Fruit fly (Drosophila melanogaster): Measurements from ENCODE around the gene Flad1.

Flad1 gene

DNA sequence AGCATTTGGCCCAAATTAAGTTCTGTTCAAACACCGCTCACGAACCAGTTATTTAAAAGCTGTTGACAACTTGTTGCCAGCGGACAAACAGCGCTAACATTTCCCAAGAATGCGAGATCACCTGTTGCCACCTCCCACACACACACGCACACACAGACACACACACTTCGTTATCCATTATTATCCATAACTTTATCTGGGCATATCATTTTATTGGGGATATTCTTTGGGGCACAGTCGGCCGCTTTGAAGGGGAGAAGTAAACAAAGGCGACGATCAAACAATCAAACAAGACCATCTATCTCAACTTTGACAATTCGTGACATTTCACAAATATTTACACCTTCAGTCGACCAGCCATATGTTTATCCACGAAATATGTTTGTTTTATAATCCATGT, 14.2 kb downstream of the Flad1 start:
- no peak for TF ChIP-seq CG3032 (tag; optimal IDR thresholded peaks at IDR 0.05)
- peak; percentile 78 for TF ChIP-seq fkh (GFP tag; optimal IDR thresholded peaks at IDR 0.05)
- TF ChIP-seq svp (GFP tag) = no peak

DNA sequence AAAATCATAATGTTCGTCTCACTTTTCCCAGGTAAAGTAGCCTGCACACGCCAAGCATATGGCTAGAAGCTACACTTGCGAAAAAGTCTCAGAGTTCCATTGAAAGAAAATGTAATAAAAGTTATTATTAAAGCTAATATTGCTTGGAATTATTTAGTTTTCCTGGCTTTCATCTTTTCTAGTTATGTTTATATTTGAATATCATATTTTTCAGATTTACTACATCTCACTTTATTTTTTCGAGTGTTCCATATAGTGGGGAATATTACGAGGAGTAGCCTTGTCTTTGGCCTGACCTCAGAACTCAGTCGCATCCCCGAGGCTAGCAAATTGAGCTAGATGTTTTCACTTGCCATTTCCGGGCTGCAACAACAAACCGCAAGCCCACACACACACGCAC, 15.8 kb downstream of the Flad1 start:
- TF ChIP-seq CG6792 (GFP tag; optimal IDR thresholded peaks at IDR 0.05) (no peak), svp (GFP tag) (peak; percentile 12), eg (GFP tag; IDR thresholded peaks at IDR 0.05) (0 out of 3 replicates have a peak, but pooled peaks have one; percentile 25)

DNA sequence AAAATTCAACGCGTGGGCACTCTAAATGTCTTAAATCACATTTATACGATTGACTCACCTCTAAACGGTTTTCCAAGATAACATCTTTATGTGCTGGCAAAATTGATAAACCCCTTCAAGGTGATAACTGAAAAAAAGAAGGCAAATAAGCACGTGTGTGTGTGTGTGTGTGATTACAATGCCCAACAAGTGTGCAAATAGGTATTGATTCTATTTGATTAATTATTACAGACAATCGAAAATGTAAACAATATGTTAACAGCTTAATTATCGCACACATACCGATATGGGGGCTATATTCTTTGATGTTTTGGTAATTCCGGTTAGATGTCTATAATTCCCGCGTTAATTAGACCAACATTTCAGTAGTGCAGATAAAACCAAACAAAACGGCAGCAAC, 16.8 kb downstream of the Flad1 start:
- TF ChIP-seq CG6808 (GFP tag; optimal IDR thresholded peaks at IDR 0.05) (no peak), CG11762 (GFP tag; optimal IDR thresholded peaks at IDR 0.05; ENCODE audit: insufficient read depth) (no peak), fkh (GFP tag; optimal IDR thresholded peaks at IDR 0.05) (peak; percentile 43), ss (GFP tag; optimal IDR thresholded peaks at IDR 0.05) (no peak)

DNA sequence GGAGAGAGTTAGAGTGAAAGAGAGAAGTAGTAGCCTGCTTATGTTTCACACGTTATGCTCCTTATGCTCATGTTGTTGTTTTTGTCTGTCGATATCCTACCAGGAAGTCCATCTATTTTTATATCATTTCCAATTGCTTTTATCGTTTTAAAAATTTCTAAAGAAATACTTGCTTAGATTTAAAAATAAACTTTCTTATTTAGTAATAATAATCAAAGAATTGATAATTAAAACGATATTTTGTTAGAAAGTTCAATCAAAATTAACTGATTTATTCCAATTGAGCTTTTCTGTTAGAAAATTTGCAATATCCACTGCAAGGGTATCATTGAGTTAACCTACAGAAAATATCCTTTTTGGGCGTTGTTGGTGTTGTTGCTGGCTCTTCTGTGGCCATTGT, 33.5 kb downstream of the Flad1 start:
- TF ChIP-seq CG8632 (GFP tag; optimal IDR thresholded peaks at IDR 0.05) (no peak), Eip93F (GFP tag; optimal IDR thresholded peaks at IDR 0.05) (no peak), Met (GFP tag; optimal IDR thresholded peaks at IDR 0.05) (no peak), CG6163 (GFP tag; IDR thresholded peaks at IDR 0.05) (no peak), vri (GFP tag; optimal IDR thresholded peaks at IDR 0.05) (no peak), acj6 (GFP tag; optimal IDR thresholded peaks at IDR 0.05) (no peak), CG15336 (GFP tag; IDR thresholded peaks at IDR 0.05) (no peak), CG32006 (GFP tag; optimal IDR thresholded peaks at IDR 0.05) (peak; percentile 31), dac (GFP tag; optimal IDR thresholded peaks at IDR 0.05) (no peak), CG7368 (GFP tag; optimal IDR thresholded peaks at IDR 0.05) (no peak), Sox14 (GFP tag; optimal IDR thresholded peaks at IDR 0.05) (no peak), CG31627 (GFP tag; optimal IDR thresholded peaks at IDR 0.05) (no peak), cyc (GFP tag; optimal IDR thresholded peaks at IDR 0.05) (no peak), Sox15 (GFP tag; optimal IDR thresholded peaks at IDR 0.05) (no peak), CG6808 (GFP tag; optimal IDR thresholded peaks at IDR 0.05) (no peak), Ets96B (tag; optimal IDR thresholded peaks at IDR 0.05) (peak; percentile 8), CG9139 (GFP tag; optimal IDR thresholded peaks at IDR 0.05) (no peak), ss (GFP tag; optimal IDR thresholded peaks at IDR 0.05) (peak in 1 of 2 experiments; percentile 26), CG34406 (GFP tag; optimal IDR thresholded peaks at IDR 0.05) (no peak), CG3032 (tag; optimal IDR thresholded peaks at IDR 0.05) (peak; percentile 13), CG3919 (GFP tag; optimal IDR thresholded peaks at IDR 0.05) (no peak), CG10669 (GFP tag; optimal IDR thresholded peaks at IDR 0.05) (no peak), CG4318 (GFP tag; optimal IDR thresholded peaks at IDR 0.05) (no peak), Gug (GFP tag; IDR thresholded peaks at IDR 0.05) (no peak), net (GFP tag; optimal IDR thresholded peaks at IDR 0.05) (no peak), salr (GFP tag; optimal IDR thresholded peaks at IDR 0.05) (no peak), CG6792 (GFP tag; optimal IDR thresholded peaks at IDR 0.05) (no peak), spab (GFP tag; optimal IDR thresholded peaks at IDR 0.05) (no peak), svp (GFP tag) (no peak), Hr39 (GFP tag; optimal IDR thresholded peaks at IDR 0.05) (no peak), Smox (GFP tag; optimal IDR thresholded peaks at IDR 0.05) (no peak), CG10631 (GFP tag; optimal IDR thresholded peaks at IDR 0.05) (no peak), achi (GFP tag; optimal IDR thresholded peaks at IDR 0.05) (no peak), Blimp-1 (GFP tag; optimal IDR thresholded peaks at IDR 0.05) (no peak), CG6276 (GFP tag; optimal IDR thresholded peaks at IDR 0.05) (no peak), Lpt (GFP tag; optimal IDR thresholded peaks at IDR 0.05) (no peak), CG11762 (GFP tag; optimal IDR thresholded peaks at IDR 0.05; ENCODE audit: insufficient read depth) (no peak), Ets21C (GFP tag; optimal IDR thresholded peaks at IDR 0.05) (no peak), CG8119 (GFP tag; IDR thresholded peaks at IDR 0.05) (no peak), eg (GFP tag; IDR thresholded peaks at IDR 0.05) (no peak), CG8319 (GFP tag; optimal IDR thresholded peaks at IDR 0.05) (no peak), CG6854 (GFP tag; optimal IDR thresholded peaks at IDR 0.05) (no peak), CG1621 (tag; optimal IDR thresholded peaks at IDR 0.05) (no peak), Hr4 (GFP tag; optimal IDR thresholded peaks at IDR 0.05) (no peak), Eip78C (GFP tag) (peak; percentile 48)
